Fruit fly (Drosophila melanogaster): ENCODE measurements around the gene Pgk.

The Pgk gene

DNA sequence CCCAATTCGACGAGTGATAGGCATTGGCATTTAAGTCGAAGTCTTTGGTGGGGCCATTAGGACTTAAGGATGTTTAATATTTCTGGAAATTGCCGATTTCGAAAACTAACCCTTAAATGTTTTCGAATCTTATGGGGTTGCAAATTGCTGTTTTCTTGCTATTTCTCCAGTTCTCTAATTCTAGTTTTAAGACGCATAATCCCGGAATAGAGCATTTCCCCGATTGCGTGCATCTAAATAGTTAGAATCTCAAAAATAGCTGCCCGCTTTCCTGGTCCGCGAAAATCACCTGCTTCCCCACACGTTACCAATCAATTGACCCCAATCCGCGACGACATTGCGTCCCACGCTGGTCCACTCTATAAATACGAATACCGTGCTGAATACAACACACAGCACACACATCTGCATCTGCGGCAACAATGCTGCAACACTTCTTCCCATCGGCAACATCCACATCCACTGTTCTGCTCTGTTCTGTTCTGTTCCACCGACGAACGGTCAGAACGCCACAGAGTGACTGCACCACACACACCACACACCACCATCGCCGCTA, 886 bp downstream of the Pgk start, which contains the start of gene Bacc (continued):
- TF ChIP-seq jing (GFP tag; optimal IDR thresholded peaks at IDR 0.05) (peak; percentile 73), CG16863 (GFP tag; optimal IDR thresholded peaks at IDR 0.05) (peak; percentile 83), mld (GFP tag; IDR thresholded peaks at IDR 0.05; ENCODE audit: partially characterized antibody) (no peak), E2f2 (GFP tag; IDR thresholded peaks at IDR 0.05) (no peak), CG31441 (GFP tag; IDR thresholded peaks at IDR 0.05) (no peak), pho (GFP tag; optimal IDR thresholded peaks at IDR 0.05) (peak; percentile 88), Drgx (GFP tag; IDR thresholded peaks at IDR 0.05) (no peak), crp (GFP tag; optimal IDR thresholded peaks at IDR 0.05) (peak in 1 of 2 experiments; percentile 38), tap (tag; optimal IDR thresholded peaks at IDR 0.05) (peak; percentile 74), Asciz (GFP tag; optimal IDR thresholded peaks at IDR 0.05) (peak; percentile 83), slou (GFP tag; optimal IDR thresholded peaks at IDR 0.05) (peak; percentile 72), Oli (tag; optimal IDR thresholded peaks at IDR 0.05) (peak; percentile 93), her (GFP tag; optimal IDR thresholded peaks at IDR 0.05) (peak; percentile 88), Mrtf (GFP tag; IDR thresholded peaks at IDR 0.05) (no peak), sug (tag; optimal IDR thresholded peaks at IDR 0.05) (peak; percentile 78), salm (tag; optimal IDR thresholded peaks at IDR 0.05) (peak; percentile 77), CG12104 (GFP tag; optimal IDR thresholded peaks at IDR 0.05) (peak; percentile 89), CG14014 (GFP tag; IDR thresholded peaks at IDR 0.05) (no peak), D19A (tag; optimal IDR thresholded peaks at IDR 0.05) (peak; percentile 84), Dp (GFP tag; optimal IDR thresholded peaks at IDR 0.05) (no peak), CG4707 (GFP tag; optimal IDR thresholded peaks at IDR 0.05) (no peak), CG6689 (GFP tag; IDR thresholded peaks at IDR 0.05) (no peak), CG17385 (GFP tag; optimal IDR thresholded peaks at IDR 0.05) (peak; percentile 79), CG8924 (tag; optimal IDR thresholded peaks at IDR 0.05) (peak; percentile 82), ham (GFP tag; IDR thresholded peaks at IDR 0.05) (no peak), ems (GFP tag; optimal IDR thresholded peaks at IDR 0.05) (peak; percentile 78), Stat92E (GFP tag; optimal IDR thresholded peaks at IDR 0.05) (no peak), CG11456 (GFP tag; IDR thresholded peaks at IDR 0.05) (no peak), al (GFP tag; IDR thresholded peaks at IDR 0.05) (no peak), trh (GFP tag; optimal IDR thresholded peaks at IDR 0.05) (peak; percentile 68), CG3163 (GFP tag; optimal IDR thresholded peaks at IDR 0.05) (peak; percentile 67), dm (GFP tag; optimal IDR thresholded peaks at IDR 0.05) (peak; percentile 72), gcm2 (GFP tag; optimal IDR thresholded peaks at IDR 0.05) (peak; percentile 77), wdn (GFP tag; IDR thresholded peaks at IDR 0.05) (no peak), CG9797 (GFP tag; optimal IDR thresholded peaks at IDR 0.05) (peak; percentile 12), dati (GFP tag; IDR thresholded peaks at IDR 0.05) (no peak), knrl (GFP tag; IDR thresholded peaks at IDR 0.05; ENCODE audit: partially characterized antibody) (no peak), fd3F (GFP tag; optimal IDR thresholded peaks at IDR 0.05) (peak; percentile 82), Lim3 (GFP tag; IDR thresholded peaks at IDR 0.05) (no peak), CG14667 (GFP tag; IDR thresholded peaks at IDR 0.05) (no peak), BtbVII (GFP tag; optimal IDR thresholded peaks at IDR 0.05) (peak; percentile 93), fd102C (GFP tag; optimal IDR thresholded peaks at IDR 0.05) (no peak), CG10267 (tag; optimal IDR thresholded peaks at IDR 0.05) (peak; percentile 63), CG9215 (GFP tag; IDR thresholded peaks at IDR 0.05) (no peak), lilli (GFP tag; optimal IDR thresholded peaks at IDR 0.05) (peak; percentile 90), CG9817 (tag; optimal IDR thresholded peaks at IDR 0.05) (peak; percentile 78), CG2199 (GFP tag; IDR thresholded peaks at IDR 0.05) (no peak), lmd (GFP tag; IDR thresholded peaks at IDR 0.05) (no peak), CG13424 (tag; optimal IDR thresholded peaks at IDR 0.05) (peak; percentile 90), repo (GFP tag; optimal IDR thresholded peaks at IDR 0.05) (peak; percentile 86), Bgb (GFP tag; IDR thresholded peaks at IDR 0.05; ENCODE audit: partially characterized antibody) (no peak)
